Worm (Caenorhabditis elegans) whole organism, L4/young adult: ENCODE measurements around the gene F16B4.4.

Experiments used
- W03F9.2 ChIP-seq: fragments of 150-350 bp; optimal IDR thresholded peaks from 2 replicates; lab custom pipeline; 2014; ENCODE audit warnings: missing biosample characterization, missing genetic modification characterization
- dao-5 ChIP-seq: sonication (generic microtip); optimal IDR thresholded peaks from 2 replicates; lab custom pipeline; 2016; ENCODE audit warnings: missing genotype, missing genetic modification characterization, moderate library complexity, missing compliant biosample characterization
- him-1 ChIP-seq: sonication (generic microtip); optimal IDR thresholded peaks from 2 replicates; lab custom pipeline; 2016; ENCODE audit warnings: missing genotype, missing genetic modification reagents, missing genetic modification characterization, missing compliant biosample characterization

F16B4.4 gene

DNA sequence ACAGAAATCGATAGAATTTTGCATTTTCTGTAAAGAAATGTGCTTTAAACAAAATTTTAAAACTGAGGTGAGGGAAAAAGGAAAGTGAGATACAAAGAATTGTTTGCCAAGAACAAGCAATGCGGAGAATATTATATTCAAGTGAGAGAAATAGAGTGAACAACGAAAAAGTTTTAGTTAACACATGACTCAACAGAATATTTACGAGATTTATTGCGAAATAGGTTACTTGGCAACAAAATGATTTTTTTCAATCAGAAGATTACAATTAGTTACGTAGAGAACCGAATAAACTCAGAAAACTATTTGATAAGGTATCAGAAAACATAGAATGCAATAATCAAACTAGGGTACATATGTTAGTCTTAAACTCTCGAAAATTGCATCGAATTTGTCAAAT, 27.7 kb downstream of the F16B4.4 start, which contains the start of gene nhr-117:
Gene nhr-117, minus strand, starts transcription at position 27 of the 400 bp plus-strand sequence.
- TF ChIP-seq W03F9.2 (tag; lab: Kevin White, UChicago) (no peak), him-1 (tag; lab: Kevin White, UChicago) (no peak), dao-5 (tag; lab: Kevin White, UChicago) (no peak)

- no peak for TF ChIP-seq W03F9.2 (tag; lab: Kevin White, UChicago)
- TF ChIP-seq dao-5 (tag; lab: Kevin White, UChicago) = no peak
- no peak for TF ChIP-seq him-1 (tag; lab: Kevin White, UChicago)
Measured at ce11 chrV:1623429-1623828, 29.6 kb downstream of the F16B4.4 start.

- TF ChIP-seq him-1 (tag; lab: Kevin White, UChicago) (no peak), dao-5 (tag; lab: Kevin White, UChicago) (no peak)
Measured at ce11 chrV:1624340-1624739, 30.5 kb downstream of the F16B4.4 start, which contains the start of gene nhr-110. nhr-110 (minus strand) TSS chrV:1624440.

DNA sequence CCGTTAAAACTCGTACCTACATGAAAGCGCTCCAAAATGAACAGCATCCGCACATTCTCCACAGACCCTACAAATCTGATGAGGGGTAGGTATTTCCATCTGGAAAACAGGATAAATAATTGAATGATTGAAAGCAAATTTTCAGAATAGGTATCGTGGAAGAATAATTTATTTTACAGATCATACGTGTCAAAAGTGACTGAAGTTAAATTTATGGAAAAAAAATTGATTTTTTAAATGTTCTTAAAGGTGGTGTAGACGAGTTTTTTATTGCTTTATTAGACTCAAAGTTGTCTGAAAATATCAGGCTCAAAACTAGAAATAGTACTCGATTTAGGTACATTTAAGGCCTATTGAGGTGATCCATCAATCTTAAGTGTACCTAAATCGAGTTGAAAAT, 32.9 kb downstream of the F16B4.4 start, which contains the start of gene nhr-237:
Gene nhr-237, minus strand, starts transcription at position 101 of the 400 bp plus-strand sequence.
- TF ChIP-seq W03F9.2 (tag; lab: Kevin White, UChicago) (no peak), him-1 (tag; lab: Kevin White, UChicago) (no peak), dao-5 (tag; lab: Kevin White, UChicago) (no peak)

- TF ChIP-seq him-1 (tag; lab: Kevin White, UChicago) = no peak
- TF ChIP-seq dao-5 (tag; lab: Kevin White, UChicago) = no peak
- no peak for TF ChIP-seq W03F9.2 (tag; lab: Kevin White, UChicago)
Measured at ce11 chrV:1627269-1627668, 33.5 kb downstream of the F16B4.4 start.

ce11 chrV:1629329-1629728, 35.5 kb downstream of the F16B4.4 start, which contains the start of gene nhr-238:
nhr-238 (minus strand) TSS chrV:1629432.
- TF ChIP-seq W03F9.2 (tag; lab: Kevin White, UChicago) = no peak
- TF ChIP-seq dao-5 (tag; lab: Kevin White, UChicago) = no peak
- no peak for TF ChIP-seq him-1 (tag; lab: Kevin White, UChicago)

ce11 chrV:1631148-1631547, 37.3 kb downstream of the F16B4.4 start, which contains the start of gene Y46H3D.8:
Y46H3D.8 (minus strand) TSS chrV:1631248.
- TF ChIP-seq him-1 (tag; lab: Kevin White, UChicago) = no peak
- no peak for TF ChIP-seq dao-5 (tag; lab: Kevin White, UChicago)
- TF ChIP-seq W03F9.2 (tag; lab: Kevin White, UChicago) = no peak

DNA sequence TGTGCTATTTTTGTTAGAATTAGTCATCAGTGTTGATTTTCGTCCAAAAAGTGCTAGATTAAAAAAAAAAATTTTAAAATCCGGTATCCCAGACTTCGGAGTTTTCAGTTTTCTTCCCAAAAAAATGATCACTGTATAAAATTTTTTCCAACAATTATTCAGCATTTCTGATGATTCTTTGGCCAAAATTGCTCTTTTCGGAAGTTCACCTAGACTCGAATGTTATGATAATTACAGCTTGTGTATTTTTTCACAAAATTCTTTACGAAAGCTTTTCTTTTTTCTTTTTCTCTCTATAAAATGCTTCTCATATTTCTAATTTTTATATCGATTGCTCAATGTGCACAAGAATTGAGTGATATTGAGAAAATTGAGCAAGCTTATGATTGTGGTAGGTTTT, 37.9 kb downstream of the F16B4.4 start, which contains the start of gene irld-17:
Gene irld-17, plus strand, starts transcription at position 301 of the 400 bp plus-strand sequence.
- TF ChIP-seq W03F9.2 (tag; lab: Kevin White, UChicago) (no peak), him-1 (tag; lab: Kevin White, UChicago) (no peak), dao-5 (tag; lab: Kevin White, UChicago) (no peak)

ce11 chrV:1635859-1636258, 42.0 kb downstream of the F16B4.4 start, which contains the start of gene str-222:
str-222 (plus strand) TSS chrV:1636159.
- no peak for TF ChIP-seq him-1 (tag; lab: Kevin White, UChicago)
- TF ChIP-seq dao-5 (tag; lab: Kevin White, UChicago) = no peak
- no peak for TF ChIP-seq W03F9.2 (tag; lab: Kevin White, UChicago)

- no peak for TF ChIP-seq dao-5 (tag; lab: Kevin White, UChicago)
- TF ChIP-seq him-1 (tag; lab: Kevin White, UChicago) = no peak
- TF ChIP-seq W03F9.2 (tag; lab: Kevin White, UChicago) = no peak
Measured at ce11 chrV:1640008-1640407, 46.2 kb downstream of the F16B4.4 start, which contains the start of gene str-221. str-221 (plus strand) TSS chrV:1640308.

ce11 chrV:1642199-1642598, 48.4 kb downstream of the F16B4.4 start, which contains the start of gene Y46H3D.1:
Y46H3D.1 (plus strand) TSS chrV:1642499.
- TF ChIP-seq W03F9.2 (tag; lab: Kevin White, UChicago) = no peak
- no peak for TF ChIP-seq dao-5 (tag; lab: Kevin White, UChicago)
- TF ChIP-seq him-1 (tag; lab: Kevin White, UChicago) = no peak

- no peak for TF ChIP-seq dao-5 (tag; lab: Kevin White, UChicago)
- TF ChIP-seq him-1 (tag; lab: Kevin White, UChicago) = no peak
- TF ChIP-seq W03F9.2 (tag; lab: Kevin White, UChicago) = no peak
Measured at ce11 chrV:1642768-1643167, 48.9 kb downstream of the F16B4.4 start.

DNA sequence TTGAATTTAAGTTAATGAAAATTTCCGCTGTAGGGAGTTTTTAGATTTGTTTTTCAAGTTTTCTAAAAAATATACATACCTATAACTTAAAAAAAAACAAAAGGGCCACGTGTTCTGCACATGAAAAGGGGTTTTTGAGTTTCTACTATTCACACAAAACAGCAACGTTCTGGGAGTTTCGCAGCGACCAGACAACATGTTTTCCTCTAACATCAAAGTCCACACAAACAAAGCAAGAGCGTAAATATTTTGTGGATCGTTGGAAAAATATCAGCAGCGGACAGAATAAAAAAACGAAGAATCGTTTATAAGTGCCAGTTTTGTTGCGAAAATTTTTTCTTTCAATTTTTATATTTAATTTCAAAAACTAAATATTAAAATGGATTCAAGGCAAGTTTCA, 50.1 kb downstream of the F16B4.4 start, which contains the start of gene alh-2:
Gene alh-2, plus strand, starts transcription at position 284 of the 400 bp plus-strand sequence.
- TF ChIP-seq him-1 (tag; lab: Kevin White, UChicago) (no peak), dao-5 (tag; lab: Kevin White, UChicago) (no peak), W03F9.2 (tag; lab: Kevin White, UChicago) (no peak)
